Fruit fly (Drosophila melanogaster): ENCODE measurements around the gene Fgop2.

- TF ChIP-seq CG13204 (GFP tag; optimal IDR thresholded peaks at IDR 0.05) (no peak), Ets98B (GFP tag; IDR thresholded peaks at IDR 0.05) (peak; percentile 5; the same call in 1 of the 2 replicates), CG14655 (GFP tag; optimal IDR thresholded peaks at IDR 0.05) (no peak), EcR (GFP tag; optimal IDR thresholded peaks at IDR 0.05) (no peak), Snoo (tag; optimal IDR thresholded peaks at IDR 0.05) (no peak), Pif1B (GFP tag; optimal IDR thresholded peaks at IDR 0.05) (no peak), CG8159 (tag; optimal IDR thresholded peaks at IDR 0.05) (no peak), CG10348 (GFP tag; IDR thresholded peaks at IDR 0.05) (no peak), CG12605 (GFP tag; IDR thresholded peaks at IDR 0.05) (no peak; the same call in 1 of the 2 replicates), fd96Ca (GFP tag; IDR thresholded peaks at IDR 0.05) (no peak), CG32121 (GFP tag; IDR thresholded peaks at IDR 0.05) (no peak)
Observed at dm6 chr2L:6967422-6968012, 22.4 kb upstream of the Fgop2 start, which contains the start of gene Sumo.

Measured in whole organism, pupa.